Fruit fly (Drosophila melanogaster) whole organism, wandering third instar larva: ENCODE data around the gene D2hgdh.
A peak's percentile ranks its signal among the peaks of the same experiment; 100 is the strongest.

ENCODE experiments used
- Abd-B ChIP-seq: fragments of >200 bp; optimal IDR thresholded peaks from 2 replicates; lab custom pipeline; 2017; ENCODE audit warnings: missing biosample characterization, missing genetic modification characterization
- CG32264 ChIP-seq: fragments of 200-800 bp; sonication (Bioruptor generic); optimal IDR thresholded peaks from 2 replicates; lab custom pipeline; 2016; ENCODE audit warnings: missing biosample characterization, missing genetic modification characterization
- CG9705 ChIP-seq: fragments of 200-800 bp; sonication (Bioruptor generic); optimal IDR thresholded peaks from 2 replicates; lab custom pipeline; 2018; ENCODE audit warnings: missing biosample characterization, mild to moderate bottlenecking, missing genetic modification characterization
- CrebA ChIP-seq: fragments of 200-800 bp; sonication (Bioruptor generic); optimal IDR thresholded peaks from 2 replicates; lab custom pipeline; 2016; ENCODE audit warnings: missing biosample characterization, mild to moderate bottlenecking, missing genetic modification characterization, borderline replicate concordance
- Dfd ChIP-seq: fragments of >200 bp; optimal IDR thresholded peaks from 2 replicates; lab custom pipeline; 2017; ENCODE audit warnings: missing biosample characterization, missing genetic modification characterization
- Dif ChIP-seq: fragments of 200-275, 200-300 bp; sonication (Bioruptor generic); optimal IDR thresholded peaks from 2 replicates; lab custom pipeline; 2018; ENCODE audit warnings: missing biosample characterization, missing genetic modification characterization; ENCODE audit not compliant: partially characterized antibody
- GATAd ChIP-seq: sonication (Bioruptor generic); optimal IDR thresholded peaks from 2 replicates; lab custom pipeline; 2016; ENCODE audit warnings: missing biosample characterization, missing genetic modification characterization
- HLH106 ChIP-seq: fragments of 200-800 bp; optimal IDR thresholded peaks from 3 replicates; lab custom pipeline; 2019; ENCODE audit warnings: missing biosample characterization, mild to moderate bottlenecking, missing genetic modification characterization, moderate library complexity
- Hnf4 ChIP-seq: fragments of 200-800 bp; sonication (Bioruptor generic); optimal IDR thresholded peaks from 2 replicates; lab custom pipeline; 2016; ENCODE audit warnings: missing biosample characterization, mild to moderate bottlenecking, missing genetic modification characterization
- Hr83 ChIP-seq: fragments of 200-300 bp; sonication (Bioruptor generic); optimal IDR thresholded peaks from 2 replicates; lab custom pipeline; 2016; ENCODE audit warnings: missing biosample characterization, mild to moderate bottlenecking, missing genetic modification characterization, moderate library complexity; ENCODE audit not compliant: poor library complexity, severe bottlenecking
- Jra ChIP-seq: sonication (Bioruptor generic); optimal IDR thresholded peaks from 2 replicates; lab custom pipeline; 2016; ENCODE audit warnings: missing biosample characterization, missing genetic modification characterization
- Mio ChIP-seq: sonication (Bioruptor generic); optimal IDR thresholded peaks from 2 replicates; lab custom pipeline; 2016; ENCODE audit warnings: missing biosample characterization, missing genetic modification characterization
- Myc ChIP-seq: fragments of >200 bp; optimal IDR thresholded peaks from 2 replicates; lab custom pipeline; 2017
- N ChIP-seq: fragments of >200 bp; optimal IDR thresholded peaks from 2 replicates; lab custom pipeline; 2018; ENCODE audit warnings: missing biosample characterization, missing external identifiers, missing genetic modification characterization
- OdsH ChIP-seq: fragments of 200-800 bp; sonication (Bioruptor generic); optimal IDR thresholded peaks from 2 replicates; lab custom pipeline; 2016; ENCODE audit warnings: missing biosample characterization, mild to moderate bottlenecking, missing genetic modification characterization
- Rel ChIP-seq, 2 experiments: fragments of 200-800 bp; sonication (Bioruptor generic) in 1 of 2; optimal IDR thresholded peaks; 2 replicates in 1 of 2; 3 replicates in 1 of 2; lab custom pipeline; 2016 to 2019; ENCODE audit warnings: mild to moderate bottlenecking in 2 of 2, missing biosample characterization in 2 of 2, missing genetic modification characterization in 2 of 2, moderate library complexity in 1 of 2
- Sp1 ChIP-seq: fragments of 200-800 bp; sonication (Bioruptor generic); optimal IDR thresholded peaks from 3 replicates; lab custom pipeline; 2019; ENCODE audit warnings: missing biosample characterization, mild to moderate bottlenecking, missing genetic modification characterization, moderate library complexity
- Vsx2 ChIP-seq: fragments of 200-300, 225-300 bp; sonication (Bioruptor generic); optimal IDR thresholded peaks from 2 replicates; lab custom pipeline; 2018; ENCODE audit warnings: missing biosample characterization, missing genetic modification characterization; ENCODE audit not compliant: partially characterized antibody
- br ChIP-seq: fragments of 200-800 bp; sonication (Bioruptor generic); optimal IDR thresholded peaks from 2 replicates; lab custom pipeline; 2016; ENCODE audit warnings: missing biosample characterization, missing genetic modification characterization
- brk ChIP-seq: fragments of 200-800 bp; sonication (Bioruptor generic); optimal IDR thresholded peaks from 2 replicates; lab custom pipeline; 2016; ENCODE audit warnings: missing biosample characterization, mild to moderate bottlenecking, missing genetic modification characterization
- dl ChIP-seq, 2 experiments: fragments of 175-275, 200-275 bp in 1 of 2; fragments of 200-275 bp in 1 of 2; sonication (Bioruptor generic); optimal IDR thresholded peaks; lab custom pipeline; 2018; ENCODE audit warnings: mild to moderate bottlenecking in 2 of 2, missing biosample characterization in 2 of 2, missing genetic modification characterization in 2 of 2, moderate library complexity in 2 of 2; ENCODE audit not compliant: partially characterized antibody in 2 of 2, insufficient read depth in 1 of 2
- dmrt93B ChIP-seq: fragments of 200-800 bp; sonication (Bioruptor generic); optimal IDR thresholded peaks from 2 replicates; lab custom pipeline; 2018; ENCODE audit warnings: missing biosample characterization, mild to moderate bottlenecking, missing genetic modification characterization
- ey ChIP-seq: fragments of 200-800 bp; sonication (Bioruptor generic); optimal IDR thresholded peaks from 2 replicates; lab custom pipeline; 2016; ENCODE audit warnings: missing biosample characterization, missing genetic modification characterization
- foxo ChIP-seq, 2 experiments: fragments of 200-800 bp; sonication (Bioruptor generic); optimal IDR thresholded peaks; 2 replicates in 1 of 2; 3 replicates in 1 of 2; lab custom pipeline; 2016 to 2017; ENCODE audit warnings: missing biosample characterization in 2 of 2, missing genetic modification characterization in 2 of 2
- fru ChIP-seq: fragments of 200-800 bp; sonication (Bioruptor generic); optimal IDR thresholded peaks from 3 replicates; lab custom pipeline; 2016; ENCODE audit warnings: missing biosample characterization, mild to moderate bottlenecking, missing genetic modification characterization
- h ChIP-seq: fragments of 200-800 bp; sonication (Bioruptor generic); optimal IDR thresholded peaks from 3 replicates; lab custom pipeline; 2016; ENCODE audit warnings: missing biosample characterization, mild to moderate bottlenecking, missing genetic modification characterization
- jim ChIP-seq: fragments of 175-275, 200-325 bp; sonication (Bioruptor generic); optimal IDR thresholded peaks from 2 replicates; lab custom pipeline; 2016; ENCODE audit warnings: missing biosample characterization, mild to moderate bottlenecking, missing genetic modification characterization
- lola ChIP-seq: fragments of >200 bp; optimal IDR thresholded peaks from 2 replicates; lab custom pipeline; 2017; ENCODE audit warnings: missing biosample characterization, missing genetic modification characterization
- pan ChIP-seq: fragments of >200 bp; optimal IDR thresholded peaks from 2 replicates; lab custom pipeline; 2017
- psq ChIP-seq: fragments of 200-800 bp; sonication (Bioruptor generic); optimal IDR thresholded peaks from 3 replicates; lab custom pipeline; 2017; ENCODE audit warnings: missing biosample characterization, mild to moderate bottlenecking, missing genetic modification characterization, moderate library complexity
- rgr ChIP-seq: fragments of 200-800 bp; sonication (Bioruptor generic); optimal IDR thresholded peaks from 3 replicates; lab custom pipeline; 2016; ENCODE audit warnings: missing biosample characterization, mild to moderate bottlenecking, missing genetic modification characterization
- sage ChIP-seq: fragments of 200-800 bp; sonication (Bioruptor generic); optimal IDR thresholded peaks from 2 replicates; lab custom pipeline; 2016; ENCODE audit warnings: missing biosample characterization, mild to moderate bottlenecking, missing genetic modification characterization
- sv ChIP-seq: fragments of 200-800 bp; sonication (Bioruptor generic); optimal IDR thresholded peaks from 3 replicates; lab custom pipeline; 2016; ENCODE audit warnings: missing biosample characterization, missing genetic modification characterization
- tai ChIP-seq: sonication (Bioruptor generic); optimal IDR thresholded peaks from 2 replicates; lab custom pipeline; 2016; ENCODE audit warnings: missing biosample characterization, missing genetic modification characterization
- usp ChIP-seq: fragments of >200 bp; optimal IDR thresholded peaks from 2 replicates; lab custom pipeline; 2017; ENCODE audit warnings: missing biosample characterization, missing genetic modification characterization
- woc ChIP-seq: sonication (Bioruptor generic); optimal IDR thresholded peaks from 2 replicates; lab custom pipeline; 2016; ENCODE audit warnings: missing biosample characterization, mild to moderate bottlenecking, missing genetic modification characterization

D2hgdh gene

DNA sequence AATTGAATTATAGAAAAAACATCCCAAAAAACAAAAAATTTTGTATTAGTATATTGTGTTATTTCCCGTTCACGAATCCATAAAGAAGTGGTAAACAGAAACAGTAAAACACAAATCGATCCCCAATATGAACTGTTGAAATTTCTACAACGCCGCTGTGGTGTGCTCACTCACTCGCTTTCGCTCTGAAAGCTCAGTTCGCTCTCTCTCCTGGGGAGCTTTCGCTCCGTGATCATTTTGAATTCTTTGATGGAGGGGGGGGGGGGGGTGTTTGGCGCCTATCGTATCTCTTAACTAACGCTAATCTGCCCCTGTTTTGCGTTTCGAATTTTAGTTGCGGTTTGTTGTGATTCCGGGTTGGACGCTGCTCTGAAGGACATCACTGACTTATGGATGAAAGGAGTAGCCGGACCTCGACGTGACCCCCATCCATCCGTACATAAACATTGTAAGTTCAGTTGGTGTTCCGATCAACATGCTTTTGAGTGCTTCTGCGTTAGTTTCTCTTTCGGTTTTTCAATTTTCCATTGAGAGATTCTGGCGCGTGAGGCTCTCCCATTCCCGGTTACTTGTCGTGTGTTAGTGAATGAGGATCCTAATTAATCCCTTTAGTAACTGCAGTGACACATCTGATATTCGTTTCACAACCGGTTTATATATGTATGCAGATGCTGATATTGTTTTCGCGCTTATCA is at the start of gene D2hgdh:
TSS of gene D2hgdh (plus strand) at position 331 of the 695 bp plus-strand sequence.
- peak; percentile 56 for TF ChIP-seq rgr (GFP tag; lab: Kevin White, UChicago)
- TF ChIP-seq Rel (GFP tag; optimal IDR thresholded peaks at IDR 0.05; lab: Kevin White, UChicago) = no peak
- peak; percentile 35 for TF ChIP-seq Rel (tag; optimal IDR thresholded peaks at IDR 0.05; lab: Kevin White, UChicago)
- TF ChIP-seq brk (GFP tag; lab: Kevin White, UChicago) = peak; percentile 23
- peak; percentile 50 for TF ChIP-seq HLH106 (tag; lab: Kevin White, UChicago)
- TF ChIP-seq sage (GFP tag; lab: Kevin White, UChicago) = no peak
- TF ChIP-seq h (GFP tag; lab: Kevin White, UChicago) = peak; percentile 23
- peak; percentile 41 for TF ChIP-seq Hnf4 (GFP tag; lab: Kevin White, UChicago)
- no peak for TF ChIP-seq tai
- TF ChIP-seq OdsH (GFP tag; lab: Kevin White, UChicago) = peak; percentile 46
- TF ChIP-seq usp (GFP tag; lab: Kevin White, UChicago) = no peak
- no peak for TF ChIP-seq Mio (GFP tag; lab: Kevin White, UChicago)
- TF ChIP-seq foxo (GFP tag; optimal IDR thresholded peaks at IDR 0.05; lab: Kevin White, UChicago) = peak in 1 of 2 experiments; percentile 47
- peak; percentile 44 for TF ChIP-seq Dif
- TF ChIP-seq ey (GFP tag; lab: Kevin White, UChicago) = peak; percentile 25

DNA sequence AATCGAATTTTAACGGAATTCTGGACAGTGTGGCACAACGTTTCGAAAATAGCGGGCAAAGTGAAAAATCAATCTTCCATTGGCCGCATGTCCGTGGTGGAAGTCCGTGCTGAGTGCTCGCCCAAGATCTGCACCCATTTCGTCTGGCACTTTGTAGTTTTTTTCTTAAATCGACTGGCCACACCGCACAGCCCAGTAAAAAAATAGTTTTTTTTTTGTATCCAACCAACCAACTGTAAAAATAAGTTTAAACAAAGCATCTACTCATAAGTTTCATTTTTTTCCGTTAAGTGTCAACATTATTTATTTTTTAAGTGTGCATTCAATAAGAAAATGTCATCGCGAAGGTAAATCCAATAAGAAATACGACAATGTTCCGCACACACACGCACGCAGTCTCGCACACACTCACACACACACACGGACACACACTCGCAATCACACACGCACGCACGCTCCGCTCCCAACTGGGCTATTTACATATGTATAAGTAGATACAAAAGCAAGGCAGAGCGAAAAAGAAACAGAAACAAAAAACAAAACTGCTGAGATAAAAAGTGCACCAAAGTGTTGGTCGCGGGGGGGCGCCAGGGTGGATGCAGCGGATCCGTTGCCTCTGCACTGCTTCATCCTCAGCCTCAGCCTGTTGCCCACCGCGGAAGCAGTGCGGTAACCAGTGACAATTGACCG is 47.1 kb upstream of the D2hgdh start, which contains the start of gene csw:
TSS of gene csw (plus strand) at position 163 of the 690 bp plus-strand sequence.
- TF ChIP-seq Sp1 = peak; percentile 63
- TF ChIP-seq Hr83 = peak; percentile 18
- no peak for TF ChIP-seq GATAd
- peak; percentile 82 for TF ChIP-seq Dfd (GFP tag; lab: Kevin White, UChicago)
- no peak for TF ChIP-seq br
- TF ChIP-seq CG9705 (GFP tag; lab: Kevin White, UChicago) = no peak
- peak in 1 of 2 experiments; percentile 50 for TF ChIP-seq foxo (GFP tag; optimal IDR thresholded peaks at IDR 0.05; lab: Kevin White, UChicago)
- no peak for TF ChIP-seq Myc (lab: Kevin White, UChicago)
- TF ChIP-seq Jra (GFP tag; lab: Kevin White, UChicago) = peak; percentile 35
- TF ChIP-seq woc (GFP tag; lab: Kevin White, UChicago) = no peak
- no peak for TF ChIP-seq sage (GFP tag; lab: Kevin White, UChicago)
- TF ChIP-seq pan (lab: Kevin White, UChicago) = no peak
- TF ChIP-seq CG32264 (GFP tag; lab: Kevin White, UChicago) = no peak
- TF ChIP-seq Dif = no peak
- TF ChIP-seq tai = no peak
- TF ChIP-seq dl (GFP tag; optimal IDR thresholded peaks at IDR 0.05; lab: Kevin White, UChicago; ENCODE audit: insufficient read depth in 1 of 2, partially characterized antibody in 2 of 2) = no peak
- TF ChIP-seq brk (GFP tag; lab: Kevin White, UChicago) = no peak
- TF ChIP-seq sv (GFP tag; lab: Kevin White, UChicago) = peak; percentile 34
- TF ChIP-seq usp (GFP tag; lab: Kevin White, UChicago) = no peak
- no peak for TF ChIP-seq fru
- TF ChIP-seq HLH106 (tag; lab: Kevin White, UChicago) = peak; percentile 5
- TF ChIP-seq h (GFP tag; lab: Kevin White, UChicago) = peak; percentile 23
- peak; percentile 75 for TF ChIP-seq N (GFP tag; lab: Kevin White, UChicago)
- TF ChIP-seq psq (GFP tag; lab: Kevin White, UChicago) = peak; percentile 33
- TF ChIP-seq ey (GFP tag; lab: Kevin White, UChicago) = no peak
- TF ChIP-seq Vsx2 = no peak
- no peak for TF ChIP-seq OdsH (GFP tag; lab: Kevin White, UChicago)
- TF ChIP-seq Rel (GFP tag; optimal IDR thresholded peaks at IDR 0.05; lab: Kevin White, UChicago) = no peak
- TF ChIP-seq Rel (tag; optimal IDR thresholded peaks at IDR 0.05; lab: Kevin White, UChicago) = peak; percentile 3
- TF ChIP-seq Hnf4 (GFP tag; lab: Kevin White, UChicago) = peak; percentile 91
- peak; percentile 92 for TF ChIP-seq jim (GFP tag; lab: Kevin White, UChicago)
- TF ChIP-seq Mio (GFP tag; lab: Kevin White, UChicago) = no peak
- no peak for TF ChIP-seq Abd-B (GFP tag; lab: Kevin White, UChicago)
- no peak for TF ChIP-seq dmrt93B (GFP tag; lab: Kevin White, UChicago)
- peak; percentile 1 for TF ChIP-seq rgr (GFP tag; lab: Kevin White, UChicago)
- no peak for TF ChIP-seq lola (GFP tag; lab: Kevin White, UChicago)
- no peak for TF ChIP-seq CrebA (GFP tag; lab: Kevin White, UChicago)
